Worm (Caenorhabditis elegans) whole organism, L1 larva: ENCODE results near the gene ZK1055.4.

Source experiments
- Y116A8C.19 ChIP-seq: sonication (generic microtip); optimal IDR thresholded peaks from 2 replicates; lab custom pipeline; 2016; ENCODE audit warnings: missing compliant biosample characterization, missing genetic modification characterization, borderline replicate concordance
- nhr-47 ChIP-seq: sonication (generic microtip); optimal IDR thresholded peaks from 2 replicates; lab custom pipeline; 2016; ENCODE audit warnings: mild to moderate bottlenecking, missing genetic modification characterization, moderate library complexity, missing compliant biosample characterization
- rnt-1 ChIP-seq: sonication (generic microtip); optimal IDR thresholded peaks from 2 replicates; lab custom pipeline; 2016; ENCODE audit warnings: mild to moderate bottlenecking, missing genetic modification characterization, moderate library complexity, missing compliant biosample characterization
- tbx-2 ChIP-seq: sonication (generic microtip); optimal IDR thresholded peaks from 2 replicates; lab custom pipeline; 2016; ENCODE audit warnings: missing genetic modification characterization, missing compliant biosample characterization
- ztf-11 ChIP-seq, 2 experiments: sonication (generic microtip); optimal IDR thresholded peaks; 2 replicates each; lab custom pipeline; 2016 to 2017; ENCODE audit warnings: missing genetic modification characterization in 2 of 2, missing biosample characterization in 1 of 2, missing compliant biosample characterization in 1 of 2

- no peak for TF ChIP-seq rnt-1 (tag; lab: Kevin White, UChicago)
- no peak for TF ChIP-seq ztf-11 (tag; optimal IDR thresholded peaks at IDR 0.05; lab: Kevin White, UChicago)
- TF ChIP-seq tbx-2 (tag; lab: Kevin White, UChicago) = no peak
- TF ChIP-seq Y116A8C.19 (tag; lab: Kevin White, UChicago) = no peak
- TF ChIP-seq nhr-47 = no peak
Measured at ce11 chrV:6548309-6548708, 33.6 kb upstream of the ZK1055.4 start.
